Worm (Caenorhabditis elegans): ENCODE measurements around the gene Y20C6A.4.

ce11 chrV:17376639-17377038, 3.4 kb upstream of the Y20C6A.4 start, which contains the start of gene Y20C6A.1:
- TF ChIP-seq ceh-14 (tag; optimal IDR thresholded peaks at IDR 0.05) (no peak), nhr-11 (tag; optimal IDR thresholded peaks at IDR 0.05) (no peak), tbx-2 (tag; optimal IDR thresholded peaks at IDR 0.05) (no peak), pqm-1 (tag; optimal IDR thresholded peaks at IDR 0.05) (no peak), syd-9 (tag; optimal IDR thresholded peaks at IDR 0.05) (no peak), odd-2 (tag; optimal IDR thresholded peaks at IDR 0.05) (no peak), pros-1 (tag; optimal IDR thresholded peaks at IDR 0.05) (no peak), pax-1 (tag; optimal IDR thresholded peaks at IDR 0.05) (no peak), hlh-8 (tag; optimal IDR thresholded peaks at IDR 0.05) (no peak), C08G9.2 (tag; optimal IDR thresholded peaks at IDR 0.05) (no peak)
